Worm (Caenorhabditis elegans): ENCODE data around the gene prx-5.

The prx-5 gene

DNA sequence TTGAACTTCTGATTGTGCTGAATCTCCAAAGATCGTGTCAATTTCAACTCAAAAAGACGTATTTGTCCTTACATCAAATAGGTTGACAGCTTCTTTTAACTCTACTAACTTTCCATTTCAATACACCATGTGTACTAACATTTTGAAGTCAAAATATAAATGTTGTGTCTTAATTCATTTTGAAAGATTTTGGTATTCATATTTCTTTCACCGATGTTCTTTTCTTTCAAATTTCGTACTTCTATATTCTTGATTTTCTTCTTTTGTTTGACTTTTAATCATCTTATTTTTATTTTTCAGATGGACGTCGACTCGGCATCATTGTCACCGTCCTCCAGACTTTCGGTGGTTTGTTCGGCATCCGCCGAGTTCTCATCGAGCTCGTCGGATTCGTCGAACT is 47.1 kb downstream of the prx-5 start, which contains the start of gene atf-2:
Gene atf-2 (plus strand): TSS at position 301 of the 400 bp plus-strand sequence.
- no peak for TF ChIP-seq T22C8.4 (GFP tag; IDR thresholded peaks at IDR 0.05)

- no peak for TF ChIP-seq cog-1 (tag; optimal IDR thresholded peaks at IDR 0.05)
Measured at ce11 chrII:8755270-8755669, 50.6 kb downstream of the prx-5 start, which contains the start of gene K08F8.7. Gene K08F8.7, minus strand, starts transcription at chrII:8755370.
